Worm (Caenorhabditis elegans): Measurements from ENCODE around the gene rfc-1.

DNA sequence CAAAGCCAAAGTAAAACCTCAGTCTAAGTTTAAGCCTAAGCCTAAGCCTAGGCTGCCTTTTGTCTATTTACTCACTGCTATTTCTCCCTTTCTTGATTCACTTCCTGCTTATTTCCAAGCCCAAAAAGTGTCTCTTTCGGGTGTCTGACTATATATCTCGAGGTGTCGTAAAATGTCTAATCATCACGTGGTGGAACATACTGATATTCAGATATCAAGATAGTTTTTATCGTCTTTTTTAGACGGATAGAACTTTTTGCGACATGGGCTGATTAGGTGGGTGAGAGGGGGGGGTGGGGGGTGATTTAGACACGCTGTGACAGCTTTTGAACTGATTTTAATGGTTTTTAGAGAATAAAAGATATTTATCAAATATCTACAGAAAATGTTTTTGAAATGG lies 11.2 kb upstream of the rfc-1 start:
- TF ChIP-seq cog-1 (tag; optimal IDR thresholded peaks at IDR 0.05) (no peak), med-1 (GFP tag; optimal IDR thresholded peaks at IDR 0.05; ENCODE audit: insufficient read depth) (no peak), T22C8.4 (GFP tag; IDR thresholded peaks at IDR 0.05) (no peak), flt-1 (GFP tag; IDR thresholded peaks at IDR 0.05) (no peak), ztf-23 (GFP tag; IDR thresholded peaks at IDR 0.05) (no peak), ref-1 (GFP tag; conservative IDR thresholded peaks at IDR 0.05) (no peak), klf-2 (GFP tag; conservative IDR thresholded peaks at IDR 0.05) (no peak)
